Fruit fly (Drosophila melanogaster) whole organism, embryonic: ENCODE measurements around the gene Torsin.

Experiments
- Antp ChIP-seq: fragments of 200-800 bp; sonication (Bioruptor generic); optimal IDR thresholded peaks from 3 replicates; lab custom pipeline; 2016; ENCODE audit warnings: missing biosample characterization, missing genetic modification characterization
- BEAF-32 ChIP-seq: fragments of 200-800 bp; sonication (Bioruptor generic); optimal IDR thresholded peaks from 3 replicates; lab custom pipeline; 2017; ENCODE audit warnings: missing biosample characterization, missing genetic modification characterization, mild to moderate bottlenecking, moderate library complexity, missing genetic modification reagents
- Bgb ChIP-seq: fragments of 200-800 bp; sonication (Bioruptor generic); IDR thresholded peaks from 2 replicates; pipeline ENCODE4 v1.3.6; 2022; ENCODE audit warnings: missing biosample characterization, missing genetic modification characterization; ENCODE audit not compliant: partially characterized antibody
- CG11247 ChIP-seq: fragments of 200-800 bp; sonication (Bioruptor generic); IDR thresholded peaks from 2 replicates; pipeline ENCODE4 v1.3.6; 2022; ENCODE audit warnings: missing biosample characterization, missing genetic modification characterization
- CG12219 ChIP-seq: fragments of 200-800 bp; sonication (Bioruptor generic); optimal IDR thresholded peaks from 3 replicates; lab custom pipeline; 2018; ENCODE audit warnings: missing biosample characterization, mild to moderate bottlenecking, missing genetic modification characterization
- CG13296 ChIP-seq: fragments of 200-800 bp; sonication (Bioruptor generic); optimal IDR thresholded peaks from 3 replicates; lab custom pipeline; 2018; ENCODE audit warnings: missing biosample characterization, mild to moderate bottlenecking, missing genetic modification characterization
- CG13894 ChIP-seq: fragments of 200-800 bp; sonication (Bioruptor generic); optimal IDR thresholded peaks from 3 replicates; lab custom pipeline; 2018; ENCODE audit warnings: missing biosample characterization, mild to moderate bottlenecking, missing genetic modification characterization, moderate library complexity
- CG17912 ChIP-seq: fragments of 200-800 bp; sonication (Bioruptor generic); optimal IDR thresholded peaks from 2 replicates; lab custom pipeline; 2018; ENCODE audit warnings: missing biosample characterization, mild to moderate bottlenecking, missing genetic modification characterization
- CG1792 ChIP-seq: fragments of 200-800 bp; sonication (Bioruptor generic); optimal IDR thresholded peaks from 2 replicates; lab custom pipeline; 2016; ENCODE audit warnings: missing biosample characterization, missing genetic modification characterization
- CG1832 ChIP-seq: fragments of 200-800 bp; sonication (Bioruptor generic); optimal IDR thresholded peaks from 2 replicates; lab custom pipeline; 2017; ENCODE audit warnings: missing biosample characterization, mild to moderate bottlenecking, missing genetic modification characterization, inconsistent platforms
- CG2889 ChIP-seq: fragments of 200-800 bp; sonication (Bioruptor generic); IDR thresholded peaks from 3 replicates; pipeline ENCODE4 v1.3.6; 2022; ENCODE audit warnings: missing biosample characterization, missing genetic modification characterization
- CG31388 ChIP-seq: fragments of 200-800 bp; sonication (Bioruptor generic); optimal IDR thresholded peaks from 2 replicates; lab custom pipeline; 2016; ENCODE audit warnings: missing biosample characterization, missing genetic modification characterization
- CG3281 ChIP-seq: fragments of 200-800 bp; sonication (Bioruptor generic); optimal IDR thresholded peaks from 3 replicates; lab custom pipeline; 2017; ENCODE audit warnings: missing biosample characterization, mild to moderate bottlenecking, missing genetic modification characterization
- CG4360 ChIP-seq: fragments of 200-800 bp; sonication (Bioruptor generic); IDR thresholded peaks from 2 replicates; pipeline ENCODE4 v1.3.6; 2022; ENCODE audit warnings: missing biosample characterization, missing genetic modification characterization
- CG6683 ChIP-seq: fragments of 200-800 bp; sonication (Bioruptor generic); optimal IDR thresholded peaks from 2 replicates; lab custom pipeline; 2017; ENCODE audit warnings: missing biosample characterization, mild to moderate bottlenecking, missing genetic modification characterization, missing genetic modification reagents
- CG6791 ChIP-seq: fragments of 200-800 bp; sonication (Bioruptor generic); IDR thresholded peaks from 3 replicates; pipeline ENCODE4 v1.3.6; 2022; ENCODE audit warnings: missing biosample characterization, missing genetic modification characterization; ENCODE audit not compliant: partially characterized antibody
- CG7357 ChIP-seq: fragments of 200-800 bp; sonication (Bioruptor generic); IDR thresholded peaks from 3 replicates; pipeline ENCODE4 v1.3.6; 2022; ENCODE audit warnings: missing biosample characterization, missing genetic modification characterization
- CG8359 ChIP-seq: fragments of 200-800 bp; sonication (Bioruptor generic); optimal IDR thresholded peaks from 2 replicates; lab custom pipeline; 2017; ENCODE audit warnings: missing biosample characterization, mild to moderate bottlenecking, missing genetic modification characterization, borderline replicate concordance
- CG8478 ChIP-seq: fragments of >200 bp; optimal IDR thresholded peaks from 2 replicates; lab custom pipeline; 2018
- CG8944 ChIP-seq: fragments of 200-800 bp; sonication (Bioruptor generic); optimal IDR thresholded peaks from 3 replicates; lab custom pipeline; 2016; ENCODE audit warnings: missing biosample characterization, missing genetic modification characterization
- CkIIα-i1 ChIP-seq: fragments of 200-800 bp; sonication (Bioruptor generic); IDR thresholded peaks from 2 replicates; pipeline ENCODE4 v1.3.6; 2022; ENCODE audit warnings: missing biosample characterization, missing genetic modification characterization
- HHEX ChIP-seq: fragments of 200-800 bp; sonication (Bioruptor generic); optimal IDR thresholded peaks from 3 replicates; lab custom pipeline; 2017; ENCODE audit warnings: missing biosample characterization, mild to moderate bottlenecking, missing genetic modification characterization, missing genetic modification reagents
- Hand ChIP-seq: fragments of 200-800 bp; sonication (Bioruptor generic); optimal IDR thresholded peaks from 2 replicates; lab custom pipeline; 2017; ENCODE audit warnings: mild to moderate bottlenecking, missing biosample characterization, missing genetic modification reagents, missing genetic modification characterization
- HmgZ ChIP-seq: fragments of 200-800 bp; sonication (Bioruptor generic); optimal IDR thresholded peaks from 2 replicates; lab custom pipeline; 2018; ENCODE audit warnings: missing biosample characterization, mild to moderate bottlenecking, missing genetic modification characterization
- Kr ChIP-seq: fragments of 200-800 bp; sonication (Bioruptor generic); optimal IDR thresholded peaks from 2 replicates; lab custom pipeline; 2017; ENCODE audit warnings: missing biosample characterization, mild to moderate bottlenecking, missing genetic modification characterization
- MESR4 ChIP-seq: fragments of 200-800 bp; sonication (Bioruptor generic); optimal IDR thresholded peaks from 2 replicates; lab custom pipeline; 2018; ENCODE audit warnings: missing biosample characterization, mild to moderate bottlenecking, missing genetic modification characterization, moderate library complexity
- Mad ChIP-seq: fragments of 200-800 bp; sonication (Bioruptor generic); optimal IDR thresholded peaks from 2 replicates; lab custom pipeline; 2016; ENCODE audit warnings: missing biosample characterization, missing genetic modification characterization
- Meics ChIP-seq: fragments of 200-800 bp; sonication (Bioruptor generic); optimal IDR thresholded peaks from 2 replicates; lab custom pipeline; 2017; ENCODE audit warnings: missing biosample characterization, mild to moderate bottlenecking, missing genetic modification characterization
- NC2β ChIP-seq: fragments of 200-800 bp; sonication (Bioruptor generic); optimal IDR thresholded peaks from 2 replicates; lab custom pipeline; 2016; ENCODE audit warnings: missing biosample characterization, missing genetic modification characterization
- Nf-YC ChIP-seq: fragments of 200-800 bp; optimal IDR thresholded peaks from 3 replicates; lab custom pipeline; 2019; ENCODE audit warnings: missing biosample characterization, mild to moderate bottlenecking, missing genetic modification characterization, moderate library complexity
- Rfx ChIP-seq: fragments of 200-800 bp; sonication (Bioruptor generic); IDR thresholded peaks from 2 replicates; pipeline ENCODE4 v1.3.6; 2022; ENCODE audit warnings: missing biosample characterization, missing genetic modification characterization
- Sox100B ChIP-seq: fragments of 200-800 bp; sonication (Bioruptor generic); optimal IDR thresholded peaks from 3 replicates; lab custom pipeline; 2018; ENCODE audit warnings: missing biosample characterization, mild to moderate bottlenecking, missing genetic modification characterization
- amos ChIP-seq: fragments of 200-800 bp; sonication (Bioruptor generic); IDR thresholded peaks from 2 replicates; pipeline ENCODE4 v1.3.6; 2022; ENCODE audit warnings: missing biosample characterization, missing genetic modification characterization; ENCODE audit not compliant: partially characterized antibody
- aop ChIP-seq: fragments of 200-800 bp; sonication (Bioruptor generic); IDR thresholded peaks from 2 replicates; pipeline ENCODE4 v1.3.6; 2022; ENCODE audit warnings: missing biosample characterization, missing genetic modification characterization
- ap ChIP-seq: fragments of 200-800 bp; sonication (Bioruptor generic); IDR thresholded peaks from 2 replicates; pipeline ENCODE4 v1.3.6; 2022; ENCODE audit warnings: missing biosample characterization, missing genetic modification characterization
- bbx ChIP-seq: fragments of 200-800 bp; sonication (Bioruptor generic); IDR thresholded peaks from 2 replicates; pipeline ENCODE4 v1.3.6; 2022; ENCODE audit warnings: missing biosample characterization, missing genetic modification characterization; ENCODE audit not compliant: partially characterized antibody
- ci ChIP-seq: fragments of 200-800 bp; sonication (Bioruptor generic); IDR thresholded peaks from 3 replicates; pipeline ENCODE4 v1.3.6; 2022; ENCODE audit warnings: missing biosample characterization, missing genetic modification characterization
- dati ChIP-seq: fragments of 200-800 bp; sonication (Bioruptor generic); IDR thresholded peaks from 2 replicates; pipeline ENCODE4 v1.3.6; 2022; ENCODE audit warnings: missing biosample characterization, missing genetic modification characterization
- dm ChIP-seq: fragments of 200-800 bp; sonication (Bioruptor generic); optimal IDR thresholded peaks from 3 replicates; lab custom pipeline; 2016; ENCODE audit warnings: missing biosample characterization, missing genetic modification characterization
- fd96Cb ChIP-seq: fragments of 200-800 bp; sonication (Bioruptor generic); optimal IDR thresholded peaks from 2 replicates; lab custom pipeline; 2018; ENCODE audit warnings: missing biosample characterization, mild to moderate bottlenecking, missing genetic modification characterization, moderate library complexity
- ham ChIP-seq: fragments of 200-800 bp; sonication (Bioruptor generic); IDR thresholded peaks from 2 replicates; pipeline ENCODE4 v1.3.6; 2022; ENCODE audit warnings: missing biosample characterization, missing genetic modification characterization
- her ChIP-seq: fragments of 200-800 bp; sonication (Bioruptor generic); optimal IDR thresholded peaks from 2 replicates; lab custom pipeline; 2016; ENCODE audit warnings: missing biosample characterization, missing genetic modification characterization
- lilli ChIP-seq: fragments of 200-800 bp; sonication (Bioruptor generic); optimal IDR thresholded peaks from 3 replicates; lab custom pipeline; 2016; ENCODE audit warnings: missing biosample characterization, missing genetic modification characterization
- mam ChIP-seq: fragments of 200-800 bp; sonication (Bioruptor generic); optimal IDR thresholded peaks from 3 replicates; lab custom pipeline; 2016; ENCODE audit warnings: missing biosample characterization, missing genetic modification characterization
- nau ChIP-seq: fragments of 200-800 bp; sonication (Bioruptor generic); optimal IDR thresholded peaks from 3 replicates; lab custom pipeline; 2017; ENCODE audit warnings: missing biosample characterization, mild to moderate bottlenecking, missing genetic modification characterization, missing genetic modification reagents
- prd ChIP-seq, 3 experiments: fragments of >200 bp in 2 of 3; fragments of 200-800 bp in 1 of 3; sonication (Bioruptor generic) in 1 of 3; optimal IDR thresholded peaks in 2 of 3; IDR thresholded peaks in 1 of 3; 2 replicates in 2 of 3; 3 replicates in 1 of 3; pipeline versions ENCODE4 v1.3.6 to Lab custom; 2017 to 2022; ENCODE audit warnings: missing biosample characterization in 1 of 3, missing genetic modification characterization in 1 of 3
- sc ChIP-seq, 3 experiments: fragments of >200 bp in 2 of 3; fragments of 200-800 bp in 1 of 3; sonication (Bioruptor generic) in 1 of 3; optimal IDR thresholded peaks; 2 replicates in 2 of 3; 3 replicates in 1 of 3; lab custom pipeline; 2017; ENCODE audit warnings: mild to moderate bottlenecking in 1 of 3, missing biosample characterization in 1 of 3, missing genetic modification characterization in 1 of 3, missing genetic modification reagents in 1 of 3
- sens-2 ChIP-seq: fragments of 200-800 bp; sonication (Bioruptor generic); IDR thresholded peaks from 2 replicates; pipeline ENCODE4 v1.3.6; 2022; ENCODE audit warnings: missing biosample characterization, missing genetic modification characterization
- sna ChIP-seq: fragments of 200-800 bp; sonication (Bioruptor generic); IDR thresholded peaks from 2 replicates; pipeline ENCODE4 v1.3.6; 2022; ENCODE audit warnings: missing biosample characterization, missing genetic modification characterization; ENCODE audit not compliant: partially characterized antibody
- tap ChIP-seq: fragments of 200-800 bp; optimal IDR thresholded peaks from 3 replicates; lab custom pipeline; 2019; ENCODE audit warnings: missing biosample characterization, mild to moderate bottlenecking, missing genetic modification characterization, moderate library complexity
- z ChIP-seq: fragments of 200-800 bp; sonication (Bioruptor generic); IDR thresholded peaks from 3 replicates; pipeline ENCODE4 v1.3.6; 2022; ENCODE audit warnings: missing biosample characterization, missing genetic modification characterization
- zfh1 ChIP-seq: fragments of 200-800 bp; sonication (Bioruptor generic); IDR thresholded peaks from 3 replicates; pipeline ENCODE4 v1.3.6; 2022; ENCODE audit warnings: missing biosample characterization, missing genetic modification characterization

Gene Torsin

dm6 chrX:4686150-4686549 lies 36.3 kb upstream of the Torsin start (continued):
- no peak for TF ChIP-seq CG11247
- no peak for TF ChIP-seq NC2β (GFP tag; lab: Kevin White, UChicago)
- TF ChIP-seq CG7357, result no peak
- TF ChIP-seq CG8359 (GFP tag; lab: Kevin White, UChicago), result no peak
- TF ChIP-seq CG6791 (GFP tag; lab: Robert Waterston, UW), result 0 out of 3 replicates have a peak, but pooled peaks have one; percentile 24
- no peak for TF ChIP-seq ci
- TF ChIP-seq CG2889 (GFP tag; lab: Robert Waterston, UW), result no peak
- TF ChIP-seq Sox100B (GFP tag; lab: Kevin White, UChicago), result no peak
- no peak for TF ChIP-seq CG1792 (GFP tag; lab: Kevin White, UChicago)
- peak; percentile 10 for TF ChIP-seq MESR4 (GFP tag; lab: Kevin White, UChicago)
- no peak for TF ChIP-seq dm
- TF ChIP-seq fd96Cb (tag; lab: Kevin White, UChicago), result no peak
- no peak; the same call in 1 of the 2 replicates for TF ChIP-seq amos (GFP tag; lab: Robert Waterston, UW)
- no peak for TF ChIP-seq CG31388
- TF ChIP-seq ham, result no peak
- TF ChIP-seq mam, result no peak
- no peak for TF ChIP-seq tap (tag; lab: Kevin White, UChicago)
- TF ChIP-seq CG1832, result peak; percentile 91
- TF ChIP-seq Hand, result no peak
- TF ChIP-seq Rfx (GFP tag; lab: Robert Waterston, UW), result no peak
- no peak for TF ChIP-seq z (GFP tag; lab: Robert Waterston, UW)
- no peak for TF ChIP-seq Kr (GFP tag; lab: Kevin White, UChicago)
- peak; percentile 77 for TF ChIP-seq Nf-YC (tag; lab: Kevin White, UChicago)
- TF ChIP-seq Mad, result no peak
- TF ChIP-seq CkIIα-i1 (GFP tag; lab: Robert Waterston, UW), result no peak
- no peak for TF ChIP-seq HHEX (GFP tag; lab: Kevin White, UChicago)
- no peak for TF ChIP-seq aop
- no peak for TF ChIP-seq bbx (GFP tag; lab: Robert Waterston, UW)
- no peak for TF ChIP-seq CG12219 (GFP tag; lab: Kevin White, UChicago)
- no peak for TF ChIP-seq sens-2
- peak; percentile 21 for TF ChIP-seq Meics (GFP tag; lab: Kevin White, UChicago)
- no peak for TF ChIP-seq ap (GFP tag; lab: Robert Waterston, UW)
- peak; percentile 11 for TF ChIP-seq CG13296 (GFP tag; lab: Kevin White, UChicago)
- no peak for TF ChIP-seq Bgb (GFP tag; lab: Robert Waterston, UW)
- peak; percentile 36 for TF ChIP-seq HmgZ

DNA sequence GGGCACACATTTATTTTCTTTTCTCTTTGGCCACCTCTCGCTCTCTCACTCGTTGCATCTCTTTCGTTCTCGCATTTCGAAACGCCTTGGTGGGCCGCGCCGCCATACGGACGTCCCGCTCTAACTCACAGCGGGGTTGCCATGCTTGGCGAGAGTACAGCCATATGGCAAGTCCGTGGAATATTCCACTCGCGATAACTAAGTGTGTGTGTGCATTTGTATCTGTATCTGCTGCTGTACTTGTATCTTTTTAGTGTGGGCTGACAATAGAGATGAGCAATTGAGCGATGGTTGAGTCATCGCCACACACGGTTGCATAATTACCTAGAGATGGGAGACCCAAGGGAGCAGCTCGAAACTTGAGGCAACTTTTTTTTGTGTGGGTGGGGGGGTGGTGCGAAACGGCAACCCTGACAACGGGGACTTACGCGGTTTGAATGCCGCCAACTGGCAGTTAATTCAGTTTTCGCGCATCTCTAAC lies 34.7 kb upstream of the Torsin start:
- TF ChIP-seq CG4360 (GFP tag; lab: Robert Waterston, UW), result peak; percentile 51
- TF ChIP-seq her (GFP tag; lab: Kevin White, UChicago), result peak; percentile 86
- TF ChIP-seq BEAF-32 (GFP tag; lab: Kevin White, UChicago), result peak; percentile 90
- TF ChIP-seq CG6683 (GFP tag; lab: Kevin White, UChicago), result peak; percentile 74
- peak; percentile 92 for TF ChIP-seq Antp (GFP tag; lab: Kevin White, UChicago)
- peak; percentile 84 for TF ChIP-seq CG8944 (GFP tag; lab: Kevin White, UChicago)
- peak; percentile 86 for TF ChIP-seq CG13894
- peak; percentile 92 for TF ChIP-seq lilli (GFP tag; lab: Kevin White, UChicago)
- TF ChIP-seq CG3281 (GFP tag; lab: Kevin White, UChicago), result peak; percentile 76
- no peak for TF ChIP-seq sc (optimal IDR thresholded peaks at IDR 0.05; lab: Kevin White, UChicago)
- peak; percentile 2 for TF ChIP-seq sc (GFP tag; optimal IDR thresholded peaks at IDR 0.05; lab: Kevin White, UChicago)
- peak; percentile 3 for TF ChIP-seq nau (GFP tag; lab: Kevin White, UChicago)
- peak; percentile 91 for TF ChIP-seq zfh1 (GFP tag; lab: Robert Waterston, UW)
- peak; percentile 56; the same call in 1 of the 2 replicates for TF ChIP-seq dati (GFP tag; lab: Robert Waterston, UW)
- TF ChIP-seq prd (optimal IDR thresholded peaks at IDR 0.05; lab: Kevin White, UChicago), result no peak
- TF ChIP-seq prd (GFP tag; IDR thresholded peaks at IDR 0.05; lab: Robert Waterston, UW), result peak; percentile 93
- peak; percentile 68 for TF ChIP-seq sna (GFP tag; lab: Robert Waterston, UW)
- TF ChIP-seq CG8478 (lab: Kevin White, UChicago), result peak; percentile 98
- peak; percentile 65 for TF ChIP-seq CG17912 (GFP tag; lab: Kevin White, UChicago)
